Worm (Caenorhabditis elegans) whole organism, young adult: ENCODE data around the gene sri-31.
A peak's percentile ranks its signal among the peaks of the same experiment; 100 is the strongest.

Source experiments
- C17E4.6 ChIP-seq: fragments of 200-800 bp; sonication (Bioruptor generic); IDR thresholded peaks from 2 replicates; pipeline ENCODE4 v1.3.6; 2022; ENCODE audit warnings: missing genetic modification reagents, missing genetic modification characterization, missing compliant biosample characterization
- D2030.7 ChIP-seq: fragments of 200-800 bp; sonication (Bioruptor generic); IDR thresholded peaks from 2 replicates; pipeline ENCODE4 v1.3.6; 2022; ENCODE audit warnings: missing genetic modification reagents, missing genetic modification characterization, missing compliant biosample characterization
- F37B4.10 ChIP-seq: fragments of 200-800 bp; sonication (Bioruptor generic); IDR thresholded peaks from 2 replicates; pipeline ENCODE4 v1.3.6; 2022; ENCODE audit warnings: missing genetic modification characterization, missing compliant biosample characterization
- F57A8.1 ChIP-seq: fragments of 200-800 bp; sonication (Bioruptor generic); optimal IDR thresholded peaks from 2 replicates; lab custom pipeline; 2018; ENCODE audit warnings: mild to moderate bottlenecking, missing genetic modification characterization, moderate library complexity, missing compliant biosample characterization
- K11D2.4 ChIP-seq: fragments of 200-800 bp; sonication (Bioruptor generic); IDR thresholded peaks from 2 replicates; pipeline ENCODE4 v1.3.6; 2022; ENCODE audit warnings: missing genetic modification reagents, missing genetic modification characterization, missing compliant biosample characterization
- K12H6.12 ChIP-seq: fragments of 200-800 bp; sonication (Bioruptor generic); optimal IDR thresholded peaks from 2 replicates; lab custom pipeline; 2018; ENCODE audit warnings: mild to moderate bottlenecking, missing genetic modification characterization, missing compliant biosample characterization
- Y79H2A.3 ChIP-seq: fragments of 200-800 bp; sonication (Bioruptor generic); conservative IDR thresholded peaks from 2 replicates; pipeline ENCODE4 v1.3.6; 2022; ENCODE audit warnings: missing genetic modification reagents, missing genetic modification characterization, missing compliant biosample characterization
- athp-1 ChIP-seq: sonication (generic microtip); optimal IDR thresholded peaks from 2 replicates; lab custom pipeline; 2017; ENCODE audit warnings: mild to moderate bottlenecking, missing genetic modification characterization, missing compliant biosample characterization
- attf-3 ChIP-seq: fragments of 200-800 bp; sonication (Bioruptor generic); conservative IDR thresholded peaks from 2 replicates; pipeline ENCODE4 v1.3.6; 2022; ENCODE audit warnings: missing genetic modification reagents, missing genetic modification characterization, missing compliant biosample characterization
- attf-5 ChIP-seq: fragments of 200-800 bp; sonication (Bioruptor generic); optimal IDR thresholded peaks from 2 replicates; lab custom pipeline; 2018; ENCODE audit warnings: mild to moderate bottlenecking, missing genetic modification characterization, missing compliant biosample characterization
- bed-1 ChIP-seq: fragments of 200-800 bp; sonication (Bioruptor generic); IDR thresholded peaks from 2 replicates; pipeline ENCODE4 v1.3.6; 2022; ENCODE audit warnings: missing genetic modification reagents, missing genetic modification characterization, missing compliant biosample characterization
- bed-2 ChIP-seq: fragments of 200-800 bp; sonication (Bioruptor generic); IDR thresholded peaks from 2 replicates; pipeline ENCODE4 v1.3.6; 2022; ENCODE audit warnings: missing genetic modification reagents, missing genetic modification characterization, missing compliant biosample characterization
- cebp-1 ChIP-seq, 2 experiments: fragments of 200-800 bp in 1 of 2; sonication (Bioruptor generic) in 1 of 2; sonication (generic microtip) in 1 of 2; IDR thresholded peaks in 1 of 2; optimal IDR thresholded peaks in 1 of 2; 2 replicates each; pipeline versions ENCODE4 v1.3.6 to Lab custom; 2017 to 2022; ENCODE audit warnings: missing compliant biosample characterization in 2 of 2, missing genetic modification characterization in 2 of 2, mild to moderate bottlenecking in 1 of 2, missing genetic modification reagents in 1 of 2, moderate library complexity in 1 of 2
- cebp-2 ChIP-seq: fragments of 200-800 bp; sonication (Bioruptor generic); IDR thresholded peaks from 2 replicates; pipeline ENCODE4 v1.3.6; 2022; ENCODE audit warnings: missing genetic modification characterization, missing compliant biosample characterization
- ceh-27 ChIP-seq: fragments of 200-800 bp; sonication (Bioruptor generic); optimal IDR thresholded peaks from 2 replicates; lab custom pipeline; 2018; ENCODE audit warnings: mild to moderate bottlenecking, missing genetic modification characterization, moderate library complexity, missing compliant biosample characterization
- ceh-91 ChIP-seq: fragments of 200-800 bp; sonication (Bioruptor generic); IDR thresholded peaks from 2 replicates; pipeline ENCODE4 v1.3.6; 2022; ENCODE audit warnings: missing genetic modification reagents, missing genetic modification characterization, missing compliant biosample characterization
- efl-1 ChIP-seq: fragments of 150-350 bp; optimal IDR thresholded peaks from 2 replicates; lab custom pipeline; 2014; ENCODE audit warnings: missing biosample characterization, missing genetic modification reagents, missing genetic modification characterization
- egl-18 ChIP-seq: fragments of 200-800 bp; sonication (Bioruptor generic); IDR thresholded peaks from 2 replicates; pipeline ENCODE4 v1.3.6; 2022; ENCODE audit warnings: missing genetic modification reagents, missing genetic modification characterization, missing compliant biosample characterization
- egrh-3 ChIP-seq: fragments of 200-800 bp; sonication (Bioruptor generic); IDR thresholded peaks from 2 replicates; pipeline ENCODE4 v1.3.6; 2022; ENCODE audit warnings: missing genetic modification reagents, missing genetic modification characterization, missing compliant biosample characterization
- fkh-3 ChIP-seq: sonication (generic microtip); optimal IDR thresholded peaks from 2 replicates; lab custom pipeline; 2016; ENCODE audit warnings: mild to moderate bottlenecking, missing genetic modification characterization, missing compliant biosample characterization
- hlh-26 ChIP-seq: fragments of 200-800 bp; sonication (Bioruptor generic); conservative IDR thresholded peaks from 2 replicates; pipeline ENCODE4 v1.3.6; 2022; ENCODE audit warnings: missing genetic modification reagents, missing genetic modification characterization, missing compliant biosample characterization
- hmg-1.2 ChIP-seq: fragments of 200-800 bp; sonication (Bioruptor generic); IDR thresholded peaks from 2 replicates; pipeline ENCODE4 v1.3.6; 2022; ENCODE audit warnings: missing genetic modification reagents, missing genetic modification characterization, missing compliant biosample characterization
- hmg-20 ChIP-seq: fragments of 200-800 bp; sonication (Bioruptor generic); IDR thresholded peaks from 2 replicates; pipeline ENCODE4 v1.3.6; 2022; ENCODE audit warnings: missing genetic modification reagents, missing genetic modification characterization, missing compliant biosample characterization
- hsf-1 ChIP-seq: fragments of 200-800 bp; sonication (Bioruptor generic); IDR thresholded peaks from 2 replicates; pipeline ENCODE4 v1.3.6; 2022; ENCODE audit warnings: missing genetic modification reagents, missing genetic modification characterization, missing compliant biosample characterization
- lag-1 ChIP-seq: fragments of 200-800 bp; sonication (Bioruptor generic); IDR thresholded peaks from 2 replicates; pipeline ENCODE4 v1.3.6; 2022; ENCODE audit warnings: missing genetic modification reagents, missing genetic modification characterization, missing compliant biosample characterization
- let-607 ChIP-seq, 2 experiments: fragments of 200-800 bp in 1 of 2; sonication (Bioruptor generic) in 1 of 2; sonication (generic microtip) in 1 of 2; optimal IDR thresholded peaks; 2 replicates each; lab custom pipeline; 2016 to 2018; ENCODE audit warnings: mild to moderate bottlenecking in 2 of 2, missing compliant biosample characterization in 2 of 2, missing genetic modification characterization in 2 of 2, moderate library complexity in 2 of 2, missing genotype in 1 of 2
- lin-26 ChIP-seq: fragments of 200-800 bp; sonication (Bioruptor generic); IDR thresholded peaks from 2 replicates; pipeline ENCODE4 v1.3.6; 2022; ENCODE audit warnings: missing genetic modification reagents, missing genetic modification characterization, missing compliant biosample characterization
- lsl-1 ChIP-seq: fragments of 200-800 bp; sonication (Bioruptor generic); optimal IDR thresholded peaks from 2 replicates; lab custom pipeline; 2018; ENCODE audit warnings: mild to moderate bottlenecking, missing genetic modification characterization, moderate library complexity, missing compliant biosample characterization
- madf-3 ChIP-seq: fragments of 200-800 bp; sonication (Bioruptor generic); IDR thresholded peaks from 2 replicates; pipeline ENCODE4 v1.3.6; 2022; ENCODE audit warnings: missing genetic modification reagents, missing genetic modification characterization, missing compliant biosample characterization
- madf-6 ChIP-seq: fragments of 200-800 bp; sonication (Bioruptor generic); IDR thresholded peaks from 2 replicates; pipeline ENCODE4 v1.3.6; 2022; ENCODE audit warnings: missing genetic modification reagents, missing genetic modification characterization, missing compliant biosample characterization
- madf-8 ChIP-seq: fragments of 200-800 bp; sonication (Bioruptor generic); conservative IDR thresholded peaks from 2 replicates; pipeline ENCODE4 v1.3.6; 2022; ENCODE audit warnings: missing genetic modification reagents, missing genetic modification characterization, missing compliant biosample characterization
- mcd-1 ChIP-seq: fragments of 200-800 bp; sonication (Bioruptor generic); IDR thresholded peaks from 2 replicates; pipeline ENCODE4 v1.3.6; 2022; ENCODE audit warnings: missing genetic modification reagents, missing genetic modification characterization, missing compliant biosample characterization
- nfya-2 ChIP-seq: fragments of 200-800 bp; sonication (Bioruptor generic); IDR thresholded peaks from 2 replicates; pipeline ENCODE4 v1.3.6; 2022; ENCODE audit warnings: missing genetic modification reagents, missing genetic modification characterization, missing compliant biosample characterization
- nhr-27 ChIP-seq: fragments of 200-800 bp; sonication (Bioruptor generic); optimal IDR thresholded peaks from 2 replicates; lab custom pipeline; 2018; ENCODE audit warnings: mild to moderate bottlenecking, missing genetic modification characterization, moderate library complexity, missing compliant biosample characterization
- nhr-80 ChIP-seq: sonication (generic microtip); optimal IDR thresholded peaks from 2 replicates; lab custom pipeline; 2016; ENCODE audit warnings: missing genetic modification characterization, missing compliant biosample characterization
- snpc-4 ChIP-seq, 5 experiments: fragments of 150-350 bp in 1 of 5; sonication (generic microtip) in 4 of 5; optimal IDR thresholded peaks; 2 replicates each; lab custom pipeline; 2014 to 2018; ENCODE audit warnings: missing genetic modification characterization in 5 of 5, missing biosample characterization in 3 of 5, antibody characterized with exemption in 2 of 5, mild to moderate bottlenecking in 2 of 5, missing compliant biosample characterization in 2 of 5, missing genotype in 2 of 5, moderate library complexity in 2 of 5, missing genetic modification reagents in 1 of 5
- sptf-2 ChIP-seq: fragments of 200-800 bp; sonication (Bioruptor generic); optimal IDR thresholded peaks from 2 replicates; lab custom pipeline; 2018; ENCODE audit warnings: mild to moderate bottlenecking, missing genetic modification characterization, missing compliant biosample characterization
- tbx-9 ChIP-seq: sonication (generic microtip); optimal IDR thresholded peaks from 2 replicates; lab custom pipeline; 2016; ENCODE audit warnings: borderline replicate concordance, missing genetic modification characterization, inconsistent platforms, missing compliant biosample characterization
- zfh-2 ChIP-seq: fragments of 200-800 bp; sonication (Bioruptor generic); conservative IDR thresholded peaks from 2 replicates; pipeline ENCODE4 v1.3.6; 2022; ENCODE audit warnings: missing genetic modification reagents, missing genetic modification characterization, missing compliant biosample characterization
- ztf-22 ChIP-seq: fragments of 200-800 bp; sonication (Bioruptor generic); optimal IDR thresholded peaks from 2 replicates; lab custom pipeline; 2018; ENCODE audit warnings: mild to moderate bottlenecking, missing genetic modification characterization, moderate library complexity, missing compliant biosample characterization
- ztf-3 ChIP-seq: fragments of 200-800 bp; sonication (Bioruptor generic); optimal IDR thresholded peaks from 2 replicates; lab custom pipeline; 2018; ENCODE audit warnings: mild to moderate bottlenecking, missing genetic modification characterization, missing compliant biosample characterization

Gene sri-31

ce11 chrII:3054622-3055021 is 3.8 kb downstream of the sri-31 start:
- TF ChIP-seq madf-6 (GFP tag; lab: Robert Waterston, UW) = 0 out of 2 replicates have a peak, but pooled peaks have one; percentile 0
- peak; percentile 96 for TF ChIP-seq hmg-1.2
- TF ChIP-seq mcd-1 (GFP tag; lab: Robert Waterston, UW) = 0 out of 2 replicates have a peak, but pooled peaks have one; percentile 8
- peak; percentile 53; the same call in 1 of the 2 replicates for TF ChIP-seq egrh-3
- TF ChIP-seq bed-1 (GFP tag; lab: Robert Waterston, UW) = no peak
- TF ChIP-seq hsf-1 = 0 out of 2 replicates have a peak, but pooled peaks have one; percentile 41
- TF ChIP-seq zfh-2 (GFP tag; lab: Robert Waterston, UW) = peak; percentile 89
- no peak for TF ChIP-seq lag-1 (GFP tag; lab: Robert Waterston, UW)
- no peak for TF ChIP-seq F57A8.1 (GFP tag; lab: Kevin White, UChicago)
- no peak for TF ChIP-seq sptf-2 (GFP tag; lab: Kevin White, UChicago)
- TF ChIP-seq cebp-2 (GFP tag; lab: Robert Waterston, UW) = 0 out of 2 replicates have a peak, but pooled peaks have one; percentile 49

- peak; percentile 96 for TF ChIP-seq zfh-2 (GFP tag; lab: Robert Waterston, UW)
- TF ChIP-seq lsl-1 (GFP tag; lab: Kevin White, UChicago) = no peak
- TF ChIP-seq egl-18 (GFP tag; lab: Robert Waterston, UW) = 0 out of 2 replicates have a peak, but pooled peaks have one; percentile 29
- TF ChIP-seq madf-6 (GFP tag; lab: Robert Waterston, UW) = no peak
- no peak for TF ChIP-seq cebp-1 (GFP tag; IDR thresholded peaks at IDR 0.05; lab: Robert Waterston, UW)
- TF ChIP-seq cebp-1 (tag; optimal IDR thresholded peaks at IDR 0.05; lab: Kevin White, UChicago) = peak; percentile 52
- peak; percentile 33; the same call in 1 of the 2 replicates for TF ChIP-seq hmg-1.2
- no peak for TF ChIP-seq Y79H2A.3 (GFP tag; lab: Robert Waterston, UW)
- no peak for TF ChIP-seq F57A8.1 (GFP tag; lab: Kevin White, UChicago)
- 0 out of 2 replicates have a peak, but pooled peaks have one; percentile 21 for TF ChIP-seq madf-8 (GFP tag; lab: Robert Waterston, UW)
- TF ChIP-seq hmg-20 (GFP tag; lab: Robert Waterston, UW) = no peak
- TF ChIP-seq tbx-9 (tag; lab: Kevin White, UChicago) = no peak
- TF ChIP-seq ceh-27 = peak; percentile 18
- TF ChIP-seq hlh-26 (GFP tag; lab: Robert Waterston, UW) = no peak
- peak; percentile 89 for TF ChIP-seq egrh-3
- 0 out of 2 replicates have a peak, but pooled peaks have one; percentile 19 for TF ChIP-seq lag-1 (GFP tag; lab: Robert Waterston, UW)
- TF ChIP-seq K12H6.12 (tag; lab: Kevin White, UChicago) = no peak
- peak; percentile 23 for TF ChIP-seq attf-5 (GFP tag; lab: Kevin White, UChicago)
- no peak for TF ChIP-seq nfya-2 (GFP tag; lab: Robert Waterston, UW)
- TF ChIP-seq mcd-1 (GFP tag; lab: Robert Waterston, UW) = peak; percentile 37; the same call in 1 of the 2 replicates
- peak; percentile 20 for TF ChIP-seq nhr-80 (tag; lab: Kevin White, UChicago)
Observed at ce11 chrII:3055531-3055930, 4.7 kb downstream of the sri-31 start.

ce11 chrII:3056266-3056872 is 5.6 kb downstream of the sri-31 start, which contains the start of gene lin-8:
lin-8 (plus strand) TSS chrII:3056822.
- TF ChIP-seq fkh-3 (no peak), madf-3 (GFP tag; lab: Robert Waterston, UW) (no peak), F37B4.10 (GFP tag; lab: Robert Waterston, UW) (no peak), madf-6 (GFP tag; lab: Robert Waterston, UW) (peak; percentile 90), efl-1 (GFP tag; lab: Kevin White, UChicago) (no peak), lin-26 (GFP tag; lab: Robert Waterston, UW) (no peak), ceh-27 (no peak), D2030.7 (GFP tag; lab: Robert Waterston, UW) (peak; percentile 79), nhr-27 (tag; lab: Kevin White, UChicago) (no peak), let-607 (tag; optimal IDR thresholded peaks at IDR 0.05; lab: Kevin White, UChicago) (no peak), athp-1 (peak; percentile 54), ceh-91 (GFP tag; lab: Robert Waterston, UW) (peak; percentile 75), F57A8.1 (GFP tag; lab: Kevin White, UChicago) (no peak), bed-2 (GFP tag; lab: Robert Waterston, UW) (no peak), C17E4.6 (GFP tag; lab: Robert Waterston, UW) (no peak), K11D2.4 (no peak), ztf-22 (GFP tag; lab: Kevin White, UChicago) (no peak), ztf-3 (no peak), snpc-4 (GFP tag; optimal IDR thresholded peaks at IDR 0.05; lab: Kevin White, UChicago) (no peak), snpc-4 (tag; optimal IDR thresholded peaks at IDR 0.05; lab: Kevin White, UChicago) (peak in 1 of 4 experiments; percentile 9), attf-3 (GFP tag; lab: Robert Waterston, UW) (no peak)
